Worm (Caenorhabditis elegans) whole organism, young adult: Measurements from ENCODE around the gene txt-13.
A peak's percentile ranks its signal among the peaks of the same experiment; 100 is the strongest.

Source experiments
- B0019.2 ChIP-seq: fragments of 200-800 bp; sonication (Bioruptor generic); conservative IDR thresholded peaks from 2 replicates; pipeline ENCODE4 v1.3.6; 2022; ENCODE audit warnings: missing genetic modification reagents, missing genetic modification characterization, missing compliant biosample characterization
- B0035.1 ChIP-seq: sonication (generic microtip); optimal IDR thresholded peaks from 2 replicates; lab custom pipeline; 2016; ENCODE audit warnings: missing genetic modification characterization, mild to moderate bottlenecking, missing compliant biosample characterization, missing genotype, missing genetic modification reagents
- B0261.1 ChIP-seq: sonication (generic microtip); optimal IDR thresholded peaks from 2 replicates; lab custom pipeline; 2016; ENCODE audit warnings: mild to moderate bottlenecking, missing genetic modification characterization, moderate library complexity, missing compliant biosample characterization
- B0336.3 ChIP-seq: fragments of 200-800 bp; sonication (Bioruptor generic); IDR thresholded peaks from 2 replicates; pipeline ENCODE4 v1.3.6; 2022; ENCODE audit warnings: missing genetic modification characterization, missing compliant biosample characterization
- C17E4.6 ChIP-seq: fragments of 200-800 bp; sonication (Bioruptor generic); IDR thresholded peaks from 2 replicates; pipeline ENCODE4 v1.3.6; 2022; ENCODE audit warnings: missing genetic modification reagents, missing genetic modification characterization, missing compliant biosample characterization
- F23B12.7 ChIP-seq: sonication (generic microtip); optimal IDR thresholded peaks from 2 replicates; lab custom pipeline; 2017; ENCODE audit warnings: missing genetic modification characterization, mild to moderate bottlenecking, missing compliant biosample characterization, antibody characterized with exemption, moderate library complexity; ENCODE audit not compliant: insufficient read depth
- F49E8.2 ChIP-seq: sonication (generic microtip); optimal IDR thresholded peaks from 3 replicates; lab custom pipeline; 2017; ENCODE audit warnings: missing genetic modification characterization, mild to moderate bottlenecking, missing compliant biosample characterization, antibody characterized with exemption, moderate library complexity; ENCODE audit not compliant: insufficient read depth
- F57C9.4 ChIP-seq: sonication (generic microtip); optimal IDR thresholded peaks from 2 replicates; lab custom pipeline; 2017; ENCODE audit warnings: mild to moderate bottlenecking, missing genetic modification characterization, missing compliant biosample characterization
- K12H6.12 ChIP-seq: fragments of 200-800 bp; sonication (Bioruptor generic); optimal IDR thresholded peaks from 2 replicates; lab custom pipeline; 2018; ENCODE audit warnings: mild to moderate bottlenecking, missing genetic modification characterization, missing compliant biosample characterization
- Y53F4B.3 ChIP-seq: fragments of 200-800 bp; sonication (Bioruptor generic); IDR thresholded peaks from 2 replicates; pipeline ENCODE4 v1.3.6; 2022; ENCODE audit warnings: missing genetic modification reagents, missing genetic modification characterization, missing compliant biosample characterization
- Y56A3A.18 ChIP-seq: fragments of 200-800 bp; sonication (Bioruptor generic); IDR thresholded peaks from 2 replicates; pipeline ENCODE4 v1.3.6; 2022; ENCODE audit warnings: missing genetic modification reagents, missing genetic modification characterization, missing compliant biosample characterization
- Y67H2A.10 ChIP-seq: fragments of 200-800 bp; sonication (Bioruptor generic); conservative IDR thresholded peaks from 2 replicates; pipeline ENCODE4 v1.3.6; 2022; ENCODE audit warnings: missing genetic modification reagents, missing genetic modification characterization, missing compliant biosample characterization
- ZK185.1 ChIP-seq: sonication (generic microtip); optimal IDR thresholded peaks from 2 replicates; lab custom pipeline; 2016; ENCODE audit warnings: mild to moderate bottlenecking, missing genetic modification characterization, missing compliant biosample characterization; ENCODE audit not compliant: poor library complexity, severe bottlenecking
- ama-1 ChIP-seq, 3 experiments: fragments of 150-350 bp in 1 of 3; sonication (generic microtip) in 2 of 3; optimal IDR thresholded peaks; 2 replicates each; lab custom pipeline; 2014 to 2018; ENCODE audit warnings: missing biosample characterization in 2 of 3, missing genetic modification characterization in 2 of 3, missing genetic modification reagents in 2 of 3
- atf-7 ChIP-seq: sonication (generic microtip); optimal IDR thresholded peaks from 2 replicates; lab custom pipeline; 2017; ENCODE audit warnings: mild to moderate bottlenecking, missing genetic modification characterization, missing compliant biosample characterization
- cebp-2 ChIP-seq: fragments of 200-800 bp; sonication (Bioruptor generic); IDR thresholded peaks from 2 replicates; pipeline ENCODE4 v1.3.6; 2022; ENCODE audit warnings: missing genetic modification characterization, missing compliant biosample characterization
- ceh-100 ChIP-seq: fragments of 200-800 bp; sonication (Bioruptor generic); IDR thresholded peaks from 2 replicates; pipeline ENCODE4 v1.3.6; 2022; ENCODE audit warnings: missing genetic modification reagents, missing genetic modification characterization, missing compliant biosample characterization
- ceh-40 ChIP-seq: fragments of 200-800 bp; sonication (Bioruptor generic); IDR thresholded peaks from 2 replicates; pipeline ENCODE4 v1.3.6; 2022; ENCODE audit warnings: missing genetic modification characterization, missing compliant biosample characterization
- ceh-79 ChIP-seq: sonication (generic microtip); optimal IDR thresholded peaks from 2 replicates; lab custom pipeline; 2017; ENCODE audit warnings: mild to moderate bottlenecking, missing genetic modification characterization, missing compliant biosample characterization
- dox-1 ChIP-seq: fragments of 200-800 bp; sonication (Bioruptor generic); IDR thresholded peaks from 2 replicates; pipeline ENCODE4 v1.3.6; 2022; ENCODE audit warnings: missing genetic modification reagents, missing genetic modification characterization, missing compliant biosample characterization
- egl-18 ChIP-seq: fragments of 200-800 bp; sonication (Bioruptor generic); IDR thresholded peaks from 2 replicates; pipeline ENCODE4 v1.3.6; 2022; ENCODE audit warnings: missing genetic modification reagents, missing genetic modification characterization, missing compliant biosample characterization
- egl-44 ChIP-seq: fragments of 200-800 bp; sonication (Bioruptor generic); IDR thresholded peaks from 2 replicates; pipeline ENCODE4 v1.3.6; 2022; ENCODE audit warnings: missing genetic modification reagents, missing genetic modification characterization, missing compliant biosample characterization
- gei-17 ChIP-seq: fragments of 200-800 bp; sonication (Bioruptor generic); optimal IDR thresholded peaks from 2 replicates; lab custom pipeline; 2018; ENCODE audit warnings: mild to moderate bottlenecking, missing genetic modification characterization, missing compliant biosample characterization
- hlh-26 ChIP-seq: fragments of 200-800 bp; sonication (Bioruptor generic); conservative IDR thresholded peaks from 2 replicates; pipeline ENCODE4 v1.3.6; 2022; ENCODE audit warnings: missing genetic modification reagents, missing genetic modification characterization, missing compliant biosample characterization
- hmg-1.2 ChIP-seq: fragments of 200-800 bp; sonication (Bioruptor generic); IDR thresholded peaks from 2 replicates; pipeline ENCODE4 v1.3.6; 2022; ENCODE audit warnings: missing genetic modification reagents, missing genetic modification characterization, missing compliant biosample characterization
- hsf-1 ChIP-seq: fragments of 200-800 bp; sonication (Bioruptor generic); IDR thresholded peaks from 2 replicates; pipeline ENCODE4 v1.3.6; 2022; ENCODE audit warnings: missing genetic modification reagents, missing genetic modification characterization, missing compliant biosample characterization
- let-607 ChIP-seq, 2 experiments: fragments of 200-800 bp in 1 of 2; sonication (Bioruptor generic) in 1 of 2; sonication (generic microtip) in 1 of 2; optimal IDR thresholded peaks; 2 replicates each; lab custom pipeline; 2016 to 2018; ENCODE audit warnings: mild to moderate bottlenecking in 2 of 2, missing compliant biosample characterization in 2 of 2, missing genetic modification characterization in 2 of 2, moderate library complexity in 2 of 2, missing genotype in 1 of 2
- lin-26 ChIP-seq: fragments of 200-800 bp; sonication (Bioruptor generic); IDR thresholded peaks from 2 replicates; pipeline ENCODE4 v1.3.6; 2022; ENCODE audit warnings: missing genetic modification reagents, missing genetic modification characterization, missing compliant biosample characterization
- lin-35 ChIP-seq, 3 experiments: fragments of 150-350 bp in 2 of 3; sonication (generic microtip) in 1 of 3; optimal IDR thresholded peaks; 2 replicates each; lab custom pipeline; 2014 to 2018; ENCODE audit warnings: missing biosample characterization in 3 of 3, missing genetic modification characterization in 3 of 3, missing genetic modification reagents in 3 of 3
- lir-1 ChIP-seq: fragments of 200-800 bp; sonication (Bioruptor generic); conservative IDR thresholded peaks from 2 replicates; pipeline ENCODE4 v1.3.6; 2022; ENCODE audit warnings: missing genetic modification reagents, missing genetic modification characterization, missing compliant biosample characterization
- madf-6 ChIP-seq: fragments of 200-800 bp; sonication (Bioruptor generic); IDR thresholded peaks from 2 replicates; pipeline ENCODE4 v1.3.6; 2022; ENCODE audit warnings: missing genetic modification reagents, missing genetic modification characterization, missing compliant biosample characterization
- mes-4 ChIP-seq: sonication (generic microtip); optimal IDR thresholded peaks from 2 replicates; lab custom pipeline; 2016; ENCODE audit warnings: missing genotype, missing genetic modification characterization, missing compliant biosample characterization
- nfyb-1 ChIP-seq: fragments of 200-800 bp; sonication (Bioruptor generic); IDR thresholded peaks from 2 replicates; pipeline ENCODE4 v1.3.6; 2022; ENCODE audit warnings: missing genetic modification reagents, missing genetic modification characterization, missing compliant biosample characterization
- nhr-120 ChIP-seq: fragments of 200-800 bp; sonication (Bioruptor generic); IDR thresholded peaks from 2 replicates; pipeline ENCODE4 v1.3.6; 2022; ENCODE audit warnings: missing genetic modification characterization, missing compliant biosample characterization
- nhr-80 ChIP-seq: sonication (generic microtip); optimal IDR thresholded peaks from 2 replicates; lab custom pipeline; 2016; ENCODE audit warnings: missing genetic modification characterization, missing compliant biosample characterization
- nhr-90 ChIP-seq: sonication (generic microtip); optimal IDR thresholded peaks from 2 replicates; lab custom pipeline; 2016; ENCODE audit warnings: missing genotype, mild to moderate bottlenecking, missing genetic modification characterization, missing compliant biosample characterization
- pha-4 ChIP-seq: fragments of 150-350 bp; sonication (generic microtip); optimal IDR thresholded peaks from 2 replicates; lab custom pipeline; 2014; ENCODE audit warnings: missing biosample characterization, missing genetic modification reagents, missing genetic modification characterization
- sdz-38 ChIP-seq: sonication (generic microtip); optimal IDR thresholded peaks from 2 replicates; lab custom pipeline; 2016; ENCODE audit warnings: missing genotype, missing genetic modification characterization, missing compliant biosample characterization
- snpc-1.1 ChIP-seq: sonication (generic microtip); optimal IDR thresholded peaks from 2 replicates; lab custom pipeline; 2017; ENCODE audit warnings: missing genetic modification characterization, mild to moderate bottlenecking, missing compliant biosample characterization, antibody characterized with exemption, moderate library complexity, missing genotype, missing genetic modification reagents; ENCODE audit not compliant: insufficient read depth
- snpc-1.3 ChIP-seq: sonication (generic microtip); optimal IDR thresholded peaks from 2 replicates; lab custom pipeline; 2017; ENCODE audit warnings: missing genetic modification characterization, mild to moderate bottlenecking, missing compliant biosample characterization, antibody characterized with exemption, moderate library complexity, missing genotype, missing genetic modification reagents; ENCODE audit not compliant: insufficient read depth
- sptf-2 ChIP-seq: fragments of 200-800 bp; sonication (Bioruptor generic); optimal IDR thresholded peaks from 2 replicates; lab custom pipeline; 2018; ENCODE audit warnings: mild to moderate bottlenecking, missing genetic modification characterization, missing compliant biosample characterization
- tbx-9 ChIP-seq: sonication (generic microtip); optimal IDR thresholded peaks from 2 replicates; lab custom pipeline; 2016; ENCODE audit warnings: borderline replicate concordance, missing genetic modification characterization, inconsistent platforms, missing compliant biosample characterization
- tlf-1 ChIP-seq: fragments of 200-800 bp; sonication (Bioruptor generic); optimal IDR thresholded peaks from 2 replicates; lab custom pipeline; 2018; ENCODE audit warnings: mild to moderate bottlenecking, missing genetic modification characterization, missing compliant biosample characterization
- unc-62 ChIP-seq: fragments of 150-350 bp; optimal IDR thresholded peaks from 2 replicates; lab custom pipeline; 2014; ENCODE audit warnings: missing biosample characterization, missing genetic modification reagents, missing genetic modification characterization
- zfh-2 ChIP-seq: fragments of 200-800 bp; sonication (Bioruptor generic); conservative IDR thresholded peaks from 2 replicates; pipeline ENCODE4 v1.3.6; 2022; ENCODE audit warnings: missing genetic modification reagents, missing genetic modification characterization, missing compliant biosample characterization
- ztf-18 ChIP-seq: sonication (generic microtip); optimal IDR thresholded peaks from 2 replicates; lab custom pipeline; 2016; ENCODE audit warnings: missing genotype, mild to moderate bottlenecking, missing genetic modification characterization, missing compliant biosample characterization

Gene txt-13

DNA sequence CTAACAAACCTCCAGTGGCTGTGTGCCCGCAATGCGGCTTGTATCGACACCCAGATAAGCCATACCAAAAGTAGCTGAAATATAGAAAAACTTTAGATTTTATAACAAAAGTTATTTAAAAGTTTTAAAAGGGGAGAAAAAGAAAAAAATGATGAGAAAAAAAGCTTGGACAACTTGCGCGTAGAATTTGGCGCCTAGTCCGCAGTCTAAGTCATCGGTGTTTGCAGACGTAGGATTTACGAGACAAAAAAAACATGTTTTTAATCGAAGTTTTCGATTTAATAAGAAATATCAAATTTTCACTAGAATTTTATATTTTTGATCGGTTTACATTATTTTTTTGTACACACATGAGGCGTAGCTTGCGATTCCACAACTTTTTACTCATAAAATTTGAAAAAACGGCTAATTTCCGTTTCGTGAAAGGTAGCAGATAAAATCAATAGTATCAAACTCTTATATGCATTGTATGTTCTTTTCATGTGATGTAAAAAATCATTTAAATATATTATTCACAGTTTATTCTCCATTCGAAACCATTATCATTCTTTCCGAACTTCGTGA, 28.4 kb upstream of the txt-13 start, which contains the start of gene pro-1 (continued):
- TF ChIP-seq ama-1 (optimal IDR thresholded peaks at IDR 0.05; lab: Kevin White, UChicago) (peak; percentile 81), ama-1 (GFP tag; optimal IDR thresholded peaks at IDR 0.05; lab: Kevin White, UChicago) (peak in 1 of 2 experiments; percentile 30), nhr-80 (tag; lab: Kevin White, UChicago) (peak; percentile 15), F57C9.4 (tag; lab: Kevin White, UChicago) (peak; percentile 36), nhr-120 (peak; percentile 82), tlf-1 (GFP tag; lab: Kevin White, UChicago) (peak; percentile 76), ZK185.1 (peak; percentile 90), ceh-40 (peak; percentile 80), ceh-100 (GFP tag; lab: Robert Waterston, UW) (peak; percentile 66), atf-7 (tag; lab: Kevin White, UChicago) (peak; percentile 81), gei-17 (peak; percentile 72), B0336.3 (GFP tag; lab: Robert Waterston, UW) (peak; percentile 4; the same call in 1 of the 2 replicates), nhr-90 (tag; lab: Kevin White, UChicago) (no peak), lir-1 (GFP tag; lab: Robert Waterston, UW) (peak; percentile 60), ceh-79 (tag; lab: Kevin White, UChicago) (peak; percentile 74), nfyb-1 (peak; percentile 98), Y53F4B.3 (GFP tag; lab: Robert Waterston, UW) (peak; percentile 52; the same call in 1 of the 2 replicates), C17E4.6 (GFP tag; lab: Robert Waterston, UW) (no peak), F49E8.2 (tag; lab: Kevin White, UChicago) (no peak), sdz-38 (tag; lab: Kevin White, UChicago) (no peak), unc-62 (peak; percentile 84), tbx-9 (tag; lab: Kevin White, UChicago) (peak; percentile 5), B0261.1 (peak; percentile 18), hsf-1 (GFP tag; lab: Robert Waterston, UW) (peak; percentile 48), B0035.1 (tag; lab: Kevin White, UChicago) (peak; percentile 88), hlh-26 (GFP tag; lab: Robert Waterston, UW) (no peak), B0019.2 (GFP tag; lab: Robert Waterston, UW) (no peak; the same call in 1 of the 2 replicates), lin-35 (GFP tag; optimal IDR thresholded peaks at IDR 0.05; lab: Kevin White, UChicago) (peak in 2 of 3 experiments; percentile 40 to 79), F23B12.7 (tag; lab: Kevin White, UChicago) (no peak), snpc-1.1 (tag; lab: Kevin White, UChicago) (peak; percentile 37), egl-18 (no peak), hmg-1.2 (peak; percentile 57), lin-26 (GFP tag; lab: Robert Waterston, UW) (no peak; the same call in none of the 2 replicates), cebp-2 (GFP tag; lab: Robert Waterston, UW) (peak; percentile 72), zfh-2 (GFP tag; lab: Robert Waterston, UW) (no peak), Y56A3A.18 (GFP tag; lab: Robert Waterston, UW) (peak; percentile 92; the same call in 1 of the 2 replicates), madf-6 (peak; percentile 79), sptf-2 (GFP tag; lab: Kevin White, UChicago) (no peak), dox-1 (peak; percentile 67), Y67H2A.10 (peak; percentile 82), let-607 (tag; optimal IDR thresholded peaks at IDR 0.05; lab: Kevin White, UChicago) (peak; percentile 35 to 53), mes-4 (tag; lab: Kevin White, UChicago) (no peak), egl-44 (GFP tag; lab: Robert Waterston, UW) (peak; percentile 79; the same call in 1 of the 2 replicates), ztf-18 (tag; lab: Kevin White, UChicago) (no peak), K12H6.12 (tag; lab: Kevin White, UChicago) (peak; percentile 65), snpc-1.3 (tag; lab: Kevin White, UChicago) (peak; percentile 63), pha-4 (peak; percentile 67)
